Fruit fly (Drosophila melanogaster) whole organism, adult: ENCODE results near the gene Sb.
A peak's percentile ranks its signal among the peaks of the same experiment; 100 is the strongest.

Source experiments
- CG12768 ChIP-seq: fragments of 200-800 bp; sonication (Bioruptor generic); optimal IDR thresholded peaks from 2 replicates; lab custom pipeline; 2017; ENCODE audit warnings: missing biosample characterization, missing genetic modification characterization, mild to moderate bottlenecking, moderate library complexity, missing genetic modification reagents
- CG1620 ChIP-seq: fragments of 200-800 bp; sonication (Bioruptor generic); optimal IDR thresholded peaks from 2 replicates; lab custom pipeline; 2016; ENCODE audit warnings: missing biosample characterization, missing genetic modification characterization
- CG33017 ChIP-seq: fragments of 200-800 bp; sonication (Bioruptor generic); optimal IDR thresholded peaks from 2 replicates; lab custom pipeline; 2018; ENCODE audit warnings: missing biosample characterization, mild to moderate bottlenecking, missing genetic modification characterization, moderate library complexity
- CG5204 ChIP-seq: fragments of 200-800 bp; sonication (Bioruptor generic); optimal IDR thresholded peaks from 2 replicates; lab custom pipeline; 2016; ENCODE audit warnings: missing biosample characterization, missing genetic modification characterization
- CG7045 ChIP-seq: fragments of 200-800 bp; sonication (Bioruptor generic); optimal IDR thresholded peaks from 2 replicates; lab custom pipeline; 2017; ENCODE audit warnings: missing biosample characterization, mild to moderate bottlenecking, missing genetic modification characterization
- CG7101 ChIP-seq: fragments of 200-800 bp; sonication (Bioruptor generic); optimal IDR thresholded peaks from 2 replicates; lab custom pipeline; 2018; ENCODE audit warnings: missing biosample characterization, mild to moderate bottlenecking, missing genetic modification characterization, moderate library complexity
- Clk ChIP-seq: fragments of 200-800 bp; sonication (Bioruptor generic); optimal IDR thresholded peaks from 2 replicates; lab custom pipeline; 2017; ENCODE audit warnings: missing biosample characterization, missing genetic modification characterization
- Crg-1 ChIP-seq: fragments of 200-800 bp; sonication (Bioruptor generic); optimal IDR thresholded peaks from 2 replicates; lab custom pipeline; 2016; ENCODE audit warnings: missing biosample characterization, missing genetic modification characterization
- Mnt ChIP-seq: fragments of 200-800 bp; sonication (Bioruptor generic); optimal IDR thresholded peaks from 2 replicates; lab custom pipeline; 2016; ENCODE audit warnings: missing biosample characterization, mild to moderate bottlenecking, missing genetic modification characterization
- bab1 ChIP-seq: fragments of 200-800 bp; sonication (Bioruptor generic); optimal IDR thresholded peaks from 3 replicates; lab custom pipeline; 2019; ENCODE audit warnings: missing biosample characterization, mild to moderate bottlenecking, missing genetic modification characterization, moderate library complexity
- cic ChIP-seq: fragments of 200-800 bp; sonication (Bioruptor generic); optimal IDR thresholded peaks from 2 replicates; lab custom pipeline; 2017; ENCODE audit warnings: missing biosample characterization, mild to moderate bottlenecking, missing genetic modification characterization, moderate library complexity
- kay ChIP-seq: fragments of 200-800 bp; sonication (Bioruptor generic); peaks from one replicate; lab custom pipeline; 2016; ENCODE audit warnings: missing biosample characterization, missing genetic modification characterization, borderline replicate concordance
- pad ChIP-seq: fragments of 200-800 bp; sonication (Bioruptor generic); optimal IDR thresholded peaks from 3 replicates; lab custom pipeline; 2017; ENCODE audit warnings: missing biosample characterization, missing genetic modification characterization, mild to moderate bottlenecking, moderate library complexity, missing genetic modification reagents
- tj ChIP-seq: fragments of 200-800 bp; sonication (Bioruptor generic); optimal IDR thresholded peaks from 3 replicates; lab custom pipeline; 2017; ENCODE audit warnings: missing biosample characterization, mild to moderate bottlenecking, missing genetic modification characterization, moderate library complexity
- toe ChIP-seq: fragments of 200-800 bp; sonication (Bioruptor generic); optimal IDR thresholded peaks from 2 replicates; lab custom pipeline; 2016; ENCODE audit warnings: missing biosample characterization, missing genetic modification characterization

The Sb gene

dm6 chr3R:16190782-16191181 lies 74.8 kb downstream of the Sb start:
- TF ChIP-seq Clk (no peak), CG7045 (GFP tag; lab: Kevin White, UChicago) (no peak), kay (GFP tag; lab: Kevin White, UChicago) (no peak), tj (peak; percentile 43), CG12768 (GFP tag; lab: Kevin White, UChicago) (no peak), bab1 (GFP tag; lab: Kevin White, UChicago) (no peak), Crg-1 (GFP tag; lab: Kevin White, UChicago) (no peak), toe (no peak), CG7101 (tag; lab: Kevin White, UChicago) (no peak), cic (GFP tag; lab: Kevin White, UChicago) (peak; percentile 94), CG1620 (no peak), CG33017 (tag; lab: Kevin White, UChicago) (no peak), Mnt (GFP tag; lab: Kevin White, UChicago) (no peak), pad (GFP tag; lab: Kevin White, UChicago) (no peak), CG5204 (GFP tag; lab: Kevin White, UChicago) (no peak)
